Fruit fly (Drosophila melanogaster): ENCODE data around the gene stai.

Gene stai

dm6 chr2L:6065823-6066222, 34.4 kb upstream of the stai start, which contains the start of the genes Fbw5 and CG9147 (continued):
- peak; percentile 100 for TF ChIP-seq CG11456 (GFP tag; IDR thresholded peaks at IDR 0.05)
- peak; percentile 52; the same call in 1 of the 2 replicates for TF ChIP-seq amos (GFP tag; IDR thresholded peaks at IDR 0.05; ENCODE audit: partially characterized antibody)
- peak; percentile 99 for TF ChIP-seq ind (GFP tag; optimal IDR thresholded peaks at IDR 0.05)
- TF ChIP-seq CG2678 (tag; optimal IDR thresholded peaks at IDR 0.05): peak; percentile 100
- peak; percentile 63; the same call in 1 of the 3 replicates for TF ChIP-seq CG6791 (GFP tag; IDR thresholded peaks at IDR 0.05; ENCODE audit: partially characterized antibody)
- peak; percentile 98 for TF ChIP-seq C15 (GFP tag; IDR thresholded peaks at IDR 0.05)
- peak; percentile 99 for TF ChIP-seq CG1529 (GFP tag; optimal IDR thresholded peaks at IDR 0.05)
- peak; percentile 98 for TF ChIP-seq CG15011 (GFP tag; optimal IDR thresholded peaks at IDR 0.05)
- TF ChIP-seq Oaz (GFP tag; IDR thresholded peaks at IDR 0.05): peak; percentile 99
- peak; percentile 99 for TF ChIP-seq tup (GFP tag; optimal IDR thresholded peaks at IDR 0.05)
- TF ChIP-seq Atf-2 (GFP tag; optimal IDR thresholded peaks at IDR 0.05): peak; percentile 99
- peak; percentile 99 for TF ChIP-seq org-1 (GFP tag; optimal IDR thresholded peaks at IDR 0.05)
- peak; percentile 100 for TF ChIP-seq ken (GFP tag; IDR thresholded peaks at IDR 0.05)
- peak; percentile 99 for TF ChIP-seq NC2β (GFP tag; optimal IDR thresholded peaks at IDR 0.05)
- TF ChIP-seq CG18262 (tag; optimal IDR thresholded peaks at IDR 0.05): peak; percentile 99
- peak; percentile 100 for TF ChIP-seq CG10366 (GFP tag; IDR thresholded peaks at IDR 0.05)
- peak; percentile 99 for TF ChIP-seq CG3726 (GFP tag; IDR thresholded peaks at IDR 0.05)
- TF ChIP-seq CG9932 (GFP tag; IDR thresholded peaks at IDR 0.05): peak; percentile 99
- TF ChIP-seq CG5245 (GFP tag; optimal IDR thresholded peaks at IDR 0.05): peak; percentile 100
- peak; percentile 18; the same call in 1 of the 2 replicates for TF ChIP-seq inv (GFP tag; IDR thresholded peaks at IDR 0.05; ENCODE audit: partially characterized antibody)
- TF ChIP-seq peb (GFP tag; IDR thresholded peaks at IDR 0.05): peak; percentile 99
- TF ChIP-seq chif (GFP tag; optimal IDR thresholded peaks at IDR 0.05): peak; percentile 99 to 100
- peak; percentile 100 for TF ChIP-seq unpg (GFP tag; optimal IDR thresholded peaks at IDR 0.05)
- peak; percentile 98 for TF ChIP-seq sug (tag; optimal IDR thresholded peaks at IDR 0.05)
- TF ChIP-seq tx (GFP tag; optimal IDR thresholded peaks at IDR 0.05): peak; percentile 100
- TF ChIP-seq slp2 (GFP tag; optimal IDR thresholded peaks at IDR 0.05): peak; percentile 99
- TF ChIP-seq chn (GFP tag; optimal IDR thresholded peaks at IDR 0.05): peak; percentile 100
- peak; percentile 99 for TF ChIP-seq ems (GFP tag; optimal IDR thresholded peaks at IDR 0.05)
- TF ChIP-seq CG7928 (GFP tag; optimal IDR thresholded peaks at IDR 0.05): peak; percentile 84
- TF ChIP-seq CG10431 (GFP tag; optimal IDR thresholded peaks at IDR 0.05): peak; percentile 98
- peak; percentile 99 for TF ChIP-seq CG32772 (GFP tag; IDR thresholded peaks at IDR 0.05)
- TF ChIP-seq CG2120 (GFP tag; optimal IDR thresholded peaks at IDR 0.05): peak; percentile 100
- peak; percentile 97 for TF ChIP-seq cwo (GFP tag; optimal IDR thresholded peaks at IDR 0.05)
- TF ChIP-seq sna (GFP tag; IDR thresholded peaks at IDR 0.05; ENCODE audit: partially characterized antibody): peak; percentile 62; the same call in 1 of the 2 replicates
- peak; percentile 100 for TF ChIP-seq PHDP (tag; optimal IDR thresholded peaks at IDR 0.05)
- peak; percentile 99 for TF ChIP-seq Nf-YA (GFP tag; IDR thresholded peaks at IDR 0.05)
- TF ChIP-seq pita (GFP tag; optimal IDR thresholded peaks at IDR 0.05): no peak
- TF ChIP-seq pros (GFP tag; optimal IDR thresholded peaks at IDR 0.05): peak; percentile 67
- TF ChIP-seq CG11247 (GFP tag; IDR thresholded peaks at IDR 0.05): peak; percentile 100
- TF ChIP-seq knrl (GFP tag; IDR thresholded peaks at IDR 0.05; ENCODE audit: partially characterized antibody): 0 out of 3 replicates have a peak, but pooled peaks have one; percentile 20
- TF ChIP-seq Abd-B (GFP tag; optimal IDR thresholded peaks at IDR 0.05): peak; percentile 99
- peak; percentile 95 for TF ChIP-seq CG15514 (GFP tag; optimal IDR thresholded peaks at IDR 0.05)
- TF ChIP-seq CG11504 (tag; optimal IDR thresholded peaks at IDR 0.05): peak; percentile 99
- peak; percentile 39 for TF ChIP-seq HLHmδ (GFP tag; optimal IDR thresholded peaks at IDR 0.05)
- peak; percentile 96 for TF ChIP-seq Bdp1 (GFP tag; optimal IDR thresholded peaks at IDR 0.05)
- peak; percentile 98 for TF ChIP-seq Neu2 (GFP tag; optimal IDR thresholded peaks at IDR 0.05; ENCODE audit: borderline replicate concordance)
- TF ChIP-seq Ets97D (GFP tag; optimal IDR thresholded peaks at IDR 0.05): peak; percentile 97
- TF ChIP-seq CG6254 (GFP tag; optimal IDR thresholded peaks at IDR 0.05): peak; percentile 95
- TF ChIP-seq HmgD (GFP tag; optimal IDR thresholded peaks at IDR 0.05): peak; percentile 99
- TF ChIP-seq ATbp (GFP tag; optimal IDR thresholded peaks at IDR 0.05): peak; percentile 100

Data from whole organism, embryonic.